Fruit fly (Drosophila melanogaster): ENCODE data around the gene Zif.

The Zif gene

DNA sequence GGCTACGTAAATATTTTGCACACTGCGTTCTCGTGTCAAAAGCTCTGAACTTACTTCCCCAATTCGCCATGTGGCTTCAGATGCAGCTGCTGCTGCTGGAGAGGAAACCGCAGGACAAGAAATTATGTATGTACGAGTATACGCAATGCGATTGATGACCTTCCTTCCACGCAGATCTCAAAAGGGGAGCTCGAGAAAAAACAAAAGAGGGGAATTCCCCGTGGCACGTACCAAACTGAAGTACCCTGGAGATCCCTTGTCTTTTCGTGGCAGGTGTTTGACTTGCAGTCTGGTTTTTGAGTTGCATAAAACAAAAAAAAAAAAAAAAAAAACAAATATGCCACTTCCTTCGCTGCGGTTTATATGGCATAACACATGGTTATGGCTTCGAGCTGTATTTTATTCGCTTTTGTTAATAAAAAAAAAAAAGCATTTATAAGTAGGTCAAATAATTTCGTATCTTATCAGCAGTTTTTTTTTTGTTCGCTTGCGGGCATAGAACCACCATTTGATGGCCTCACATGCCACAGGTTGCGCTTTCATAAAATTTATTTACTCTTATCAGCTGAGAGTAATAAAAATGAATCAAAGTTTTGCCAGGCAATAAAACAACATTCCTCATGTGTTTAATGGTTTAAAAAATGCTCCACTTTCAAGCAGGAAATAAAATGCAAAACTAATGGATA lies 24.0 kb upstream of the Zif start:
- TF ChIP-seq CG8478 (optimal IDR thresholded peaks at IDR 0.05) (no peak), EcR (GFP tag; optimal IDR thresholded peaks at IDR 0.05) (no peak), psq (optimal IDR thresholded peaks at IDR 0.05) (no peak), usp (GFP tag; optimal IDR thresholded peaks at IDR 0.05) (no peak), Dll (optimal IDR thresholded peaks at IDR 0.05) (no peak), pan (optimal IDR thresholded peaks at IDR 0.05) (no peak)

DNA sequence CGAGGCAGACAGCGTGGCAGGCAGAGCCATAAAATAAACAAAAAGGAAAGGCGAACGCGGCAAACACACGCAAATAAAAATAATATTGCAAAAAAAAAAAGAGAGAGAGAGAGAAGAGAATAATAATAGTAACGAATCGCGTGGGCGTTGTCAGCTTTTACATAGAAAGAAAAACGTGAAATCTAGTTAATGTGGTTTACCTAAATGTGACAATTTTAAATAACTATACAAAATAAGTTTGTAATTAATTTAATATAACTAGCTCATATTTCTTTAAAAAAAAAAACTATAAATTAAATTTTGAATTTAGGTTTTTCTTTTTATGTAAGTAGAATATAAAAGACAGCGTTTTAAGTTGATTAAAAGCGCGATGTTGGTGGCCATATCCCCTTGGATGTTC lies 23.0 kb upstream of the Zif start:
- no peak for TF ChIP-seq usp (GFP tag; optimal IDR thresholded peaks at IDR 0.05)
- TF ChIP-seq Dll (optimal IDR thresholded peaks at IDR 0.05): no peak
- TF ChIP-seq psq (optimal IDR thresholded peaks at IDR 0.05): no peak
- no peak for TF ChIP-seq CG8478 (optimal IDR thresholded peaks at IDR 0.05)
- TF ChIP-seq pan (optimal IDR thresholded peaks at IDR 0.05): no peak
- no peak for TF ChIP-seq EcR (GFP tag; optimal IDR thresholded peaks at IDR 0.05)

DNA sequence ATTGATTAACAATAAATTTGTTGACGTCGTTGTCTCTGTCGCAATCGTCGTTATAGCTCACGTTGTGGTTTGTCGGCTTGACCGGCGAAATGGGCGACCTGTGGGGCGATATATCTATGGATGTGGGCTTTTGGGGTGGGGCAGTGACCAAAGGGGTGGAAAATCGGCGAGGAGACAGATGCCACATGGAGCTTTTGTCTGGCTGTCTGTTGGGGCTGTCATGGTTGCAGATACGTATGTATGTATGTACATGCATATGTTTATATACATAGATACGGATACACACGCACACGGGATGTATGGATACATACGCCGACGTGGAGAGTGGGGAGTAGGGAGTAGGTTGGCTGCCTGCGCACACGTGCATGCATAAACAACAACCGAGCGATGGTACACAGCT lies 21.7 kb upstream of the Zif start:
- TF ChIP-seq Dll (optimal IDR thresholded peaks at IDR 0.05): no peak
- no peak for TF ChIP-seq EcR (GFP tag; optimal IDR thresholded peaks at IDR 0.05)

DNA sequence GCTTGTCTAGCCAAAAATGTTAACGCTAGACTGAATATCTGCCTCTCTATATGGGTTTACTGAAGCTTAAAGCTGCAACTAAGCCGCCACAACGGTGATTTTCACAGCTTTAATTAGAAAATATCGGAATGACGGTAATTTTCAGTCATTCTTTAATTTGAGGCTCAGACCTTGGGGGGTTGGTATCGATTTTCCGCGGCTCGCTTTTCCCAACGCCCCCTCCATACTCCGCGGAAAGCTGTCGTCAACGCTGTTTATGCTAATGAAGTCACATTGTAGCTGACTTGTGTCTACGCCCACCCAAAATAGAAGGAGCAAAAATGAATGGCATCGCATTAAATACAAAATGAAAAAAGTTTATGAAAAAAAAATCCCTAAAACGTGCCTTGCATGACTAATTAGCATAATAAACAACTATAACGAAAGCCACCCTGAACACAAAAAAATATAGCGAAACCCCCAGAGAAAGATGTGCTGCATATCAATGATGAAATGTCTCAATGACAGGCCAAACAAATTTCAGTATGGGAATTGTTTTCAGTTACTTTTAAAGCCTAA lies 21.0 kb upstream of the Zif start:
- TF ChIP-seq CG8478 (optimal IDR thresholded peaks at IDR 0.05) (no peak), Dll (optimal IDR thresholded peaks at IDR 0.05) (no peak), EcR (GFP tag; optimal IDR thresholded peaks at IDR 0.05) (no peak), psq (optimal IDR thresholded peaks at IDR 0.05) (no peak)

DNA sequence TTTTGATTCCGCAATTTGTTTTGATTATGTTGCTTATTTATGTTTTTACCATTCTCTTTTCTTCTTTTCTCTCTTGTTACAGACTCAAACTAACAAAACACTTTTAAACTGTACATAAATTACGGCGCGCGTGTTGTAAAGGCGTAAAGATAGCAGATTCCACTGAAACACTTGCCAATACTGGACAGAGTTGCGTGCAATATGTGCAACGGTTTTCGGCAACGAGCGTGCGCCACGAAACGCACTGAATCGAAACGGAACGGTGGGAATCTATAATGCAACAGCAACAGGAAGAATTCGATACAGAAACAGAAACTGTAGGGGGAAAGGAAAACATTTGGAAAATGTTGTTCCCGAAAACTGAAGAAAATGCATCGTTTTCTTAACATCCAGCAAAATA lies 20.2 kb upstream of the Zif start:
- TF ChIP-seq EcR (GFP tag; optimal IDR thresholded peaks at IDR 0.05): no peak
- TF ChIP-seq pan (optimal IDR thresholded peaks at IDR 0.05): no peak
- no peak for TF ChIP-seq Dll (optimal IDR thresholded peaks at IDR 0.05)
- no peak for TF ChIP-seq psq (optimal IDR thresholded peaks at IDR 0.05)
- TF ChIP-seq CG8478 (optimal IDR thresholded peaks at IDR 0.05): no peak
- TF ChIP-seq usp (GFP tag; optimal IDR thresholded peaks at IDR 0.05): no peak

dm6 chr3R:6456140-6457054 lies 491 bp upstream of the Zif start, which contains the start of gene CG9727:
CG9727 (minus strand) TSS chr3R:6456676.
- TF ChIP-seq psq (optimal IDR thresholded peaks at IDR 0.05) (no peak), Dll (optimal IDR thresholded peaks at IDR 0.05) (no peak), usp (GFP tag; optimal IDR thresholded peaks at IDR 0.05) (no peak), pan (optimal IDR thresholded peaks at IDR 0.05) (no peak), CG8478 (optimal IDR thresholded peaks at IDR 0.05) (no peak), EcR (GFP tag; optimal IDR thresholded peaks at IDR 0.05) (no peak)

dm6 chr3R:6460589-6461141 lies 3.8 kb downstream of the Zif start:
- no peak for TF ChIP-seq Dll (optimal IDR thresholded peaks at IDR 0.05)

DNA sequence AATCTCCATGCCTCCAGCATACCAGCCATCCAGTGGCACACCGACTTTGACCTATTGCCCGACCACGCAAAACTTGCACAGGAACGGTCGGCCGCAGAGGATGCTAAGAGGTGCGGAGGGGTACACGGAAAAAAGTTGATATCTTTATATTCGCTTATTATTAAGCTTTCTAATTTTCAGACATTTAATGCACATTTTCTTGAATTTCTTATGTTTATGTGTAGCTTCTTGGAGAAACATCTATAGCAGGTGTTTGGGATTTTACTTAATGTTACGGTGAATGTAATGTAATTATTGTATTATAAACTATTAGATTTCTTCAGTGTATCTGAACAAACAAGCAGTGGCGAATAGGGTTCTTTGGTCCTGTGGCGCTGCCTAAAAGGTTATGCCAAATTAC lies 6.1 kb downstream of the Zif start:
- TF ChIP-seq pan (optimal IDR thresholded peaks at IDR 0.05): no peak
- TF ChIP-seq CG8478 (optimal IDR thresholded peaks at IDR 0.05): no peak
- TF ChIP-seq usp (GFP tag; optimal IDR thresholded peaks at IDR 0.05): no peak
- TF ChIP-seq psq (optimal IDR thresholded peaks at IDR 0.05): no peak

DNA sequence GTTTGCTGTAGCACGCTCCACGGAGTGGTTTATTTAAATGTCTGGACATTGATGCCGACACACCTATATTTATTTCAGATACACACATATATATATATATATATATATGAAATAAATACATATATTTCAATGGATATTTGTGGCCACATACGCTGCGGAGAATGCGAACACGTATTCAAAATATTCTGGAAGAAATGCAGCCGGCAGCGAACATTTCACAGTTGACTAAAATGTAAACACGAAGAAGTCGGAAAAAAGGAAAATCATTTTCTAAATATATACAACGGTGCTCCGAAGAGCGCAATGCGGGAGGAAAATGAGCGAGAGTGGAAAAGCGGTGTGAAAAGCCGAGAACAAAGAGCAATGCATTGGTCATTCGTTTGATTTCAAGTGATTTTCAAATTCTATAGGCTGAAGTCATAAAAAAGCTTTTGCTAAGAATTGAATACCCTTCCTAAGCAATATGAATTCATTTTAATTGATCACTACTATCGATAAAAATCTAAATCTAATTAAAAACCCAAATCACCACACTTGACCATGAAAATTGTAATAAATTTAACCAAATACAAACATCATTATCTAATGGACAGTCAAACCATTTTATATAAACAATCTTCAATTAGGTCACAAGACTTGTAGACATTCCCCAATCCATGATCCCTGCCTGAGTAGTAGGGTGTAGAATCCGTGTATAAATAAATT lies 10.9 kb downstream of the Zif start:
- TF ChIP-seq Dll (optimal IDR thresholded peaks at IDR 0.05) (no peak), usp (GFP tag; optimal IDR thresholded peaks at IDR 0.05) (no peak), pan (optimal IDR thresholded peaks at IDR 0.05) (no peak), EcR (GFP tag; optimal IDR thresholded peaks at IDR 0.05) (no peak), CG8478 (optimal IDR thresholded peaks at IDR 0.05) (no peak), psq (optimal IDR thresholded peaks at IDR 0.05) (no peak)

DNA sequence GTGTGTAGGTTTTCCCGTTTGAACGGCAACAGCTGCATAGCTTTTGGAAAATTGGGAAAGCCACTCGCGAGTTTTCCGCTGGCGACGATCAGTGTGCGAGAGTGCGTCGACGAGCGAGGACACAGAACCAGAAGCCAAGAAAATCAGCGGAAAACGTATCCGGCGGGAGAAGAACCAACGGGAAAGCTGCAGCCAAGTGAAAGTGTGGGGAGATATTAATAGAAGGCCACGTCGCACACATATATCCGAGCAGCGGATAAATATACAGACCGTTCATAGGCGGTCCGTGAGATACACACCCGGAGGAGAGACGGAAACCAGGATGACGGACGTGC lies 11.4 kb downstream of the Zif start, which contains the start of gene Neurochondrin:
Gene Neurochondrin, plus strand, starts transcription at position 87 of the 335 bp plus-strand sequence.
- no peak for TF ChIP-seq pan (optimal IDR thresholded peaks at IDR 0.05)

DNA sequence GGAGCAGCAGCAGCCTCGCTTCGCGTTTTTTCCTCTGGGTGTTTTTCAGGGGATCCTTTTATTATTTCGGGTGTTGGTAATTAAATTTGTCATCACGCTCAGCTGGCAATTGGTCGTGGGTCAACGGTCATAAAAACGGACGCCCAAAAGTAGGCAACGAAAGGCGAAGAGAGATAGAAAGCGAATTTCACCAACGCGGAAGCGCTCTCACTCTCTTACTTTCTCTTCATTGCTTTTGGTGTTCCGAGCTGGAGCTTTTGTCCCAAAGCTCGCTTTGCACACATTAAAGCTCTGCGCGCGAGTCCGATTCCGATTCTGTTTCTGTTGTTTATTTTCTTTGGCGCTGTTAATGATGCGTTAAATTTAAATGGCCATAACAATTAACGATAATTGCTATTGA lies 17.5 kb downstream of the Zif start:
- TF ChIP-seq usp (GFP tag; optimal IDR thresholded peaks at IDR 0.05) (no peak), CG8478 (optimal IDR thresholded peaks at IDR 0.05) (no peak), Dll (optimal IDR thresholded peaks at IDR 0.05) (peak; percentile 17)

DNA sequence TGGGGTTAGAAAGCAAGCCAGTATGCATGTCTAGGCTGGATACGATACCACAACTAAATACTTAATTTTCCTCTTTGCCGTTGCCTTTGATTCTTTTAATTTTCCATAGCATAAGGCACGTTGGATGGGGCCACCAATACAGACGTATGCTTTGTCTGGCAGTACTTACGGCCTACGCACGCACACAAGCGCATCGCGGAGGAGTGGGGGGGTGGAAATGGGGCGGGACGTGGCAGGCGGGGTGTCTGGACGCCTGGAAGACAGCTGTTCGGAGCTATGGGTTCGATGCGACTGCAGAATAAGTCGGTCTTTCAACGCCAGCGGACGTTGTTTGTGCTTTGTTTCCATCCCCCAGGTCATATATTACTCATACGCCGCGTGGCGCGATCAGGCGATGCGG lies 19.5 kb downstream of the Zif start:
- TF ChIP-seq EcR (GFP tag; optimal IDR thresholded peaks at IDR 0.05) (no peak), pan (optimal IDR thresholded peaks at IDR 0.05) (no peak), psq (optimal IDR thresholded peaks at IDR 0.05) (no peak), usp (GFP tag; optimal IDR thresholded peaks at IDR 0.05) (no peak), Dll (optimal IDR thresholded peaks at IDR 0.05) (no peak), CG8478 (optimal IDR thresholded peaks at IDR 0.05) (no peak)
